Fruit fly (Drosophila melanogaster): ENCODE results near the gene CG7565.

DNA sequence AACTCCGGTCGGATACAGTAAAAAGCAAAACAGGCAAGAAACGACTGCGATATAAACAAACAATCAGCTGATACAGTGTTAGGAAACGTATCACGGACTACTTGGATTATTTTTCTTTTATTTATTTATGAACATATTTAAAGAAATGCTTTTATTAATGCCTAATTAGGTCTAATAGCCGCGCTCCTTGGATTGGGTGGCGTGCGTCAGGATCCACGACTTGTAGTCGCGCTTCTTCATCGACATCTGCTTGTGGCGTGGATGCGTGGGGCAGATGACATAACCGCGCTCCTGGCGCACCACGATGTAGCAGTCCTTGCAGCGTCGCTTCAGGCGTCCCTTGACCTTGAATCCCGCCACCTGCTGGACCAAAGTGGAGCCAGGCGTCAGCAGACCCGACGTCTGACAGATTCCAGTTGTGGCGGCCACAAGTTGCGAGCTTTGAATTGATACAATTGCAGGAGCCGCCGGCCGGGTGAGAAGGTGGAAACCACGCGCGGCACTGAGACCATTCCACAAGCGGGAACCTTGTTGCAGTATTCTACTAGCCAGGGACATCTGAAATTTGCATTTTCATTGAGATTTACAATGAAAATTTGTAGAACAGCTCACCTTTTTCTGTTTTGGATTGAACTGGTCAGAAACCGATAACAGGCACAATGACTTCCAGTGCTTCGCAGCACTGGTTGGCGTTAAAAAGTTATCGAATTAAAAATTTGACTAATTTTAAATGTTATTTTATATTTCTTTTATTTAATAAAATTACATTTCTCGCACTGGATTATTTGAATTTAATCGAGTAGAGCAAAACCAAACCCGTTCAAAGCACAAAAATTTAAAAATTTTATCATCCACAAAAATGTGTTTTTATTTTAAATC, 33.1 kb upstream of the CG7565 start, which contains the start of the genes CG7550 and mRpL36:
- TF ChIP-seq OdsH (GFP tag; optimal IDR thresholded peaks at IDR 0.05) (no peak), svp (GFP tag) (no peak), CG6854 (GFP tag; optimal IDR thresholded peaks at IDR 0.05) (no peak), pdm3 (GFP tag; optimal IDR thresholded peaks at IDR 0.05) (no peak), Eip93F (GFP tag; optimal IDR thresholded peaks at IDR 0.05) (no peak), Blimp-1 (GFP tag; optimal IDR thresholded peaks at IDR 0.05) (no peak)
